Fruit fly (Drosophila melanogaster) whole organism, embryonic: ENCODE measurements around the gene CG17637.

Source experiments
- CG7745 ChIP-seq: fragments of 200-800 bp; sonication (Bioruptor generic); optimal IDR thresholded peaks from 2 replicates; lab custom pipeline; 2018; ENCODE audit warnings: missing biosample characterization, mild to moderate bottlenecking, missing genetic modification characterization, moderate library complexity
- bigmax ChIP-seq: fragments of 200-800 bp; sonication (Bioruptor generic); optimal IDR thresholded peaks from 2 replicates; lab custom pipeline; 2018; ENCODE audit warnings: missing biosample characterization, mild to moderate bottlenecking, missing genetic modification characterization

- TF ChIP-seq CG7745 (tag; lab: Kevin White, UChicago) (no peak), bigmax (GFP tag; lab: Kevin White, UChicago) (no peak)
Measured at dm6 chr3L:20460383-20460782, 43.6 kb upstream of the CG17637 start, which contains the start of gene mag.
